Fruit fly (Drosophila melanogaster): Measurements from ENCODE around the gene Fer1.

Gene Fer1

DNA sequence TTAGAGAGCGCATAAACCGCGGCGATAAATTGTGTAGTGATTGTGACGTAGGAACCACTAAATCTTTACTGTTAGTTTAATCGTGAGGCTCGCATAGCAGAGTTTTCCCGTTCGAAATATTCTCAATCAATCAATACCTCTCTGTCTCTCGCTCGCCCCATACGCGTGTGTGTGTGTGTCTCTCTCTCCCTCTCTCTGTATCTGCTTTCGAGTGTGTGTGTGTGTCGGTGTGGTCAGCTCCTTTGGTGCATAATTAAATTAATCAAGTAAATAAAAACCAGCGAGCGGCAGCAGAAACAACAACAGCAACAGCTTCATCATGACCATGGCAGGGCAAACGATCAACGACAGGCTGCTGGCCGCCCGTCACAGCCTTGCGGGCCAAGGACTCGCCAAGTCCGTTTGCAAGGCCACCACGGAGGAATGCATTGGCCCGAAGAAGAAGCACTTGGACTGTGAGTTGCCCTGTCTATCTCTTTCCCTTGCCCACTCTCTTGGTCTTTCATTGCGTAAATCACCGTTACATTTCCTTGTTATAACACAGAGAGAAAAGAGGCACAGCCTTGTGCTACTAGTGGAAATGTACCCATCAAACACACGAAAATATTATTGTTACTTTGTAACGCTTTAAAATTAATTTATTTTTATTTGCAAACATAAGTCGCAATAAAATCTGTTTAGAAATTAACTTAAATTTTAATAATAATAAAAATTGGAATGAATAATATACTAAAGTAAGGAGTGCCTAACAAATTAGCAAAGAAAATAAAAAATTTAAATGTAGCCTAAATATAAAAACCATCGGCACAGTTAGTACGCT is 51.3 kb downstream of the Fer1 start:
- TF ChIP-seq CG10543 (GFP tag; optimal IDR thresholded peaks at IDR 0.05) (no peak), ERR (GFP tag; optimal IDR thresholded peaks at IDR 0.05) (no peak), E2f2 (GFP tag; IDR thresholded peaks at IDR 0.05) (no peak), pfk (GFP tag; optimal IDR thresholded peaks at IDR 0.05) (no peak), pho (GFP tag; optimal IDR thresholded peaks at IDR 0.05) (no peak), BEAF-32 (GFP tag; optimal IDR thresholded peaks at IDR 0.05) (peak; percentile 30), Sin3A (optimal IDR thresholded peaks at IDR 0.05) (peak; percentile 30), zen2 (GFP tag; IDR thresholded peaks at IDR 0.05; ENCODE audit: partially characterized antibody) (no peak), CG13287 (GFP tag; IDR thresholded peaks at IDR 0.05; ENCODE audit: partially characterized antibody) (no peak), CG8089 (GFP tag; optimal IDR thresholded peaks at IDR 0.05) (no peak), CG10979 (tag; optimal IDR thresholded peaks at IDR 0.05) (peak; percentile 24), Trl (optimal IDR thresholded peaks at IDR 0.05) (peak; percentile 84 to 92), Trl (GFP tag; optimal IDR thresholded peaks at IDR 0.05) (peak; percentile 31), CG4328 (GFP tag; optimal IDR thresholded peaks at IDR 0.05) (no peak), nmo (GFP tag; optimal IDR thresholded peaks at IDR 0.05) (no peak), CG3407 (GFP tag; optimal IDR thresholded peaks at IDR 0.05) (no peak), CG7786 (GFP tag; optimal IDR thresholded peaks at IDR 0.05) (no peak), sc (optimal IDR thresholded peaks at IDR 0.05) (no peak), sc (GFP tag; optimal IDR thresholded peaks at IDR 0.05) (no peak), Meics (GFP tag; optimal IDR thresholded peaks at IDR 0.05) (peak; percentile 9), CG7745 (tag; optimal IDR thresholded peaks at IDR 0.05) (no peak), MESR4 (GFP tag; optimal IDR thresholded peaks at IDR 0.05) (peak; percentile 81), Max (GFP tag; optimal IDR thresholded peaks at IDR 0.05) (no peak), CG6683 (GFP tag; optimal IDR thresholded peaks at IDR 0.05) (no peak), CG17361 (GFP tag; IDR thresholded peaks at IDR 0.05) (peak; percentile 61; the same call in 2 of the 3 replicates), Pdp1 (GFP tag; optimal IDR thresholded peaks at IDR 0.05) (peak in 1 of 2 experiments; percentile 39), CG8388 (GFP tag; optimal IDR thresholded peaks at IDR 0.05) (no peak), CG10366 (GFP tag; IDR thresholded peaks at IDR 0.05) (no peak), Xbp1 (GFP tag; optimal IDR thresholded peaks at IDR 0.05) (no peak), Gsc (GFP tag; IDR thresholded peaks at IDR 0.05) (no peak), Awh (GFP tag; IDR thresholded peaks at IDR 0.05) (no peak), so (GFP tag; IDR thresholded peaks at IDR 0.05) (no peak), TFAM (GFP tag; optimal IDR thresholded peaks at IDR 0.05) (no peak), sens (GFP tag) (peak; percentile 11), CG8765 (GFP tag; IDR thresholded peaks at IDR 0.05) (no peak), CG1603 (tag; optimal IDR thresholded peaks at IDR 0.05) (no peak), CG12659 (GFP tag; optimal IDR thresholded peaks at IDR 0.05) (no peak), Mad (GFP tag; optimal IDR thresholded peaks at IDR 0.05) (no peak), grau (tag; optimal IDR thresholded peaks at IDR 0.05) (no peak), CkIIα-i1 (GFP tag; IDR thresholded peaks at IDR 0.05) (no peak), fd102C (GFP tag; optimal IDR thresholded peaks at IDR 0.05) (no peak), CG11456 (GFP tag; IDR thresholded peaks at IDR 0.05) (no peak), CG13296 (GFP tag; optimal IDR thresholded peaks at IDR 0.05) (no peak), CG2120 (GFP tag; optimal IDR thresholded peaks at IDR 0.05) (peak; percentile 15), CG11696 (GFP tag; IDR thresholded peaks at IDR 0.05) (no peak), sna (GFP tag; IDR thresholded peaks at IDR 0.05; ENCODE audit: partially characterized antibody) (no peak), sima (GFP tag; optimal IDR thresholded peaks at IDR 0.05) (no peak), gfzf (GFP tag; optimal IDR thresholded peaks at IDR 0.05) (peak; percentile 19), CG18619 (GFP tag; optimal IDR thresholded peaks at IDR 0.05) (no peak), CG32767 (GFP tag; IDR thresholded peaks at IDR 0.05) (no peak)

All from whole organism, embryonic.